Worm (Caenorhabditis elegans): ENCODE measurements around the gene nspc-17.

ce11 chrX:14476625-14477257 is 48.2 kb downstream of the nspc-17 start:
- TF ChIP-seq nhr-28 (tag; optimal IDR thresholded peaks at IDR 0.05): no peak
- TF ChIP-seq mab-5 (tag; optimal IDR thresholded peaks at IDR 0.05): no peak
- no peak for TF ChIP-seq snpc-4 (tag; optimal IDR thresholded peaks at IDR 0.05)
- no peak for TF ChIP-seq nhr-237 (tag; optimal IDR thresholded peaks at IDR 0.05)
- TF ChIP-seq nhr-12 (tag; optimal IDR thresholded peaks at IDR 0.05): no peak
- no peak for TF ChIP-seq ztf-11 (tag; optimal IDR thresholded peaks at IDR 0.05)
- TF ChIP-seq lsy-2 (tag; optimal IDR thresholded peaks at IDR 0.05): no peak
- no peak for TF ChIP-seq elt-1 (tag; optimal IDR thresholded peaks at IDR 0.05; ENCODE audit: borderline replicate concordance, insufficient read depth)
- TF ChIP-seq bed-3 (GFP tag; optimal IDR thresholded peaks at IDR 0.05): no peak
- TF ChIP-seq sptf-1 (tag; optimal IDR thresholded peaks at IDR 0.05): no peak
- no peak for TF ChIP-seq unc-39 (tag; optimal IDR thresholded peaks at IDR 0.05)
- no peak for TF ChIP-seq blmp-1 (tag; optimal IDR thresholded peaks at IDR 0.05)
- TF ChIP-seq unc-62 (GFP tag; optimal IDR thresholded peaks at IDR 0.05): no peak
- TF ChIP-seq lin-13 (tag; optimal IDR thresholded peaks at IDR 0.05): no peak

Measured in whole organism, mixed stage, embryonic.